Fruit fly (Drosophila melanogaster) S2 (cell line): ENCODE results near the gene Cdc37.

Experiments used
- CG8478 ChIP-seq: fragments of >200 bp; optimal IDR thresholded peaks from 2 replicates; lab custom pipeline; 2018
- CTCF ChIP-seq, 2 experiments: fragments of >200 bp; optimal IDR thresholded peaks; 2 replicates each; lab custom pipeline; 2018

- TF ChIP-seq CTCF (optimal IDR thresholded peaks at IDR 0.05; lab: Kevin White, UChicago): no peak
- TF ChIP-seq CG8478: no peak
Observed at dm6 chr3L:1745432-1745831, 49.8 kb upstream of the Cdc37 start.
